Worm (Caenorhabditis elegans): ENCODE measurements around the gene hcp-2.

hcp-2 gene

DNA sequence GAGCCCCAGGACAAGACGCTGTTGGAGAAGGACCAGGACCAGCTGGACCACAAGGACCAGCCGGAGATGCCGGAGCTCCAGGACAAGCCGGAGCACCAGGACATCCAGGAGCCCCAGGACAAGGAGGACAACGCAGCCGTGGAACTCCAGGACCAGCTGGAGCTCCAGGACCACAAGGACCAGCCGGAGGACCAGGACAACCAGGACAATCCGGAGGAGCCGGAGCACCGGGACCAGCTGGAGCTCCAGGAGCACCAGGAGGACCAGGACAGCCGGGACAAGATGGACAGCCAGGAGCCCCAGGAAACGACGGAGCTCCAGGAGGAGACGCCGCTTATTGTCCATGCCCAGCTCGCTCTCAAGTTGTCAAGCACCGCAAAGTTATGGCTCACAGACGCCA, 15.1 kb upstream of the hcp-2 start:
- TF ChIP-seq scrt-1 (GFP tag; IDR thresholded peaks at IDR 0.05) (no peak), sea-1 (GFP tag; conservative IDR thresholded peaks at IDR 0.05) (no peak), tra-4 (tag; optimal IDR thresholded peaks at IDR 0.05) (no peak), F13C5.2 (tag; optimal IDR thresholded peaks at IDR 0.05) (no peak), ets-7 (tag; optimal IDR thresholded peaks at IDR 0.05) (no peak), pes-1 (GFP tag; IDR thresholded peaks at IDR 0.05) (no peak), flt-1 (GFP tag; IDR thresholded peaks at IDR 0.05) (no peak), aly-1 (tag; optimal IDR thresholded peaks at IDR 0.05) (no peak), ceh-13 (GFP tag; optimal IDR thresholded peaks at IDR 0.05) (no peak), ceh-36 (tag; optimal IDR thresholded peaks at IDR 0.05) (no peak), B0310.2 (tag; optimal IDR thresholded peaks at IDR 0.05) (no peak), tbx-11 (GFP tag; IDR thresholded peaks at IDR 0.05) (no peak), hnd-1 (tag; optimal IDR thresholded peaks at IDR 0.05) (no peak), ama-1 (optimal IDR thresholded peaks at IDR 0.05) (no peak), hmbx-1 (tag; optimal IDR thresholded peaks at IDR 0.05) (no peak)

DNA sequence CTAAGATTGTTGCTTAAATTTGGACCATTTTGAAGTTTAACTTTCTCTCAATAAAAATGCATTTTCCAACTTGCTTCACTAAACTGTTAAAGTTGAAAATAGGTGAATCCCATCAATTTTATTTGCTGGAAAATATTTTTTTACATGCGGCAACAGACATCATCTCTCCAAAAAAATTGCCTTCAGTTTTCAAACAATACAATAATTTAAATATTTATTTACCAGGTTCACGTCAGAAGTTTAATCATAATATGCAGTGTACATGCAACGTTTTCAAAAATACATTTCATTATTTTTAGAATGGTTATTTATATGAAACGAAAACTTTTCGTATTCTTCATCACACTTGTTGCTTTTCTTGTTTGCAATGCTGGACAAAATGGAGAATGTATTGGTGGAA, 14.7 kb upstream of the hcp-2 start, which contains the start of gene T06E4.5:
Gene T06E4.5, plus strand, starts transcription at position 301 of the 400 bp plus-strand sequence.
- TF ChIP-seq tbx-37 (GFP tag; conservative IDR thresholded peaks at IDR 0.05): no peak
- TF ChIP-seq scrt-1 (GFP tag; IDR thresholded peaks at IDR 0.05): no peak
- TF ChIP-seq ama-1 (optimal IDR thresholded peaks at IDR 0.05): no peak
- no peak for TF ChIP-seq B0310.2 (tag; optimal IDR thresholded peaks at IDR 0.05)
- no peak for TF ChIP-seq ets-7 (tag; optimal IDR thresholded peaks at IDR 0.05)
- no peak for TF ChIP-seq tra-4 (tag; optimal IDR thresholded peaks at IDR 0.05)
- no peak for TF ChIP-seq hmbx-1 (tag; optimal IDR thresholded peaks at IDR 0.05)
- no peak for TF ChIP-seq hmg-4 (GFP tag; optimal IDR thresholded peaks at IDR 0.05)
- no peak for TF ChIP-seq tbx-11 (GFP tag; IDR thresholded peaks at IDR 0.05)
- no peak for TF ChIP-seq sea-1 (GFP tag; conservative IDR thresholded peaks at IDR 0.05)

DNA sequence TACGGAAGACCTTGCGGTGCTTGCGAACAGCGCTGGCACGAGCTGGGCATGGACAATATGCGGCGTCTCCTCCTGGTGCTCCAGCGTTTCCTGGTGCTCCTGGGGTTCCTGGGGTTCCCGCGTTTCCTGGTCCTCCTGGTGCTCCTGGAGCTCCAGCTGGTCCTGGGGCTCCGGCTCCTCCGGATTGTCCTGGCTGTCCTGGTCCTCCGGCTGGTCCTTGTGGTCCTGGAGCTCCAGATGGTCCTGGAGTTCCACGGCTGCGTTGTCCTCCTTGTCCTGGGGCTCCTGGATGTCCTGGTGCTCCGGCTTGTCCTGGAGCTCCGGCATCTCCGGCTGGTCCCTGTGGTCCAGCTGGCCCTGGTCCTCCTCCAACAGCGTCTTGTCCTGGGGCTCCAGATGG, 13.3 kb upstream of the hcp-2 start:
- TF ChIP-seq hmbx-1 (tag; optimal IDR thresholded peaks at IDR 0.05) (no peak), B0310.2 (tag; optimal IDR thresholded peaks at IDR 0.05) (no peak), ceh-13 (GFP tag; optimal IDR thresholded peaks at IDR 0.05) (no peak), F13C5.2 (tag; optimal IDR thresholded peaks at IDR 0.05) (no peak), pes-1 (GFP tag; IDR thresholded peaks at IDR 0.05) (no peak), flt-1 (GFP tag; IDR thresholded peaks at IDR 0.05) (no peak), ama-1 (optimal IDR thresholded peaks at IDR 0.05) (no peak), ceh-36 (tag; optimal IDR thresholded peaks at IDR 0.05) (no peak), aly-1 (tag; optimal IDR thresholded peaks at IDR 0.05) (no peak), ets-7 (tag; optimal IDR thresholded peaks at IDR 0.05) (no peak), tra-4 (tag; optimal IDR thresholded peaks at IDR 0.05) (no peak), scrt-1 (GFP tag; IDR thresholded peaks at IDR 0.05) (no peak)

DNA sequence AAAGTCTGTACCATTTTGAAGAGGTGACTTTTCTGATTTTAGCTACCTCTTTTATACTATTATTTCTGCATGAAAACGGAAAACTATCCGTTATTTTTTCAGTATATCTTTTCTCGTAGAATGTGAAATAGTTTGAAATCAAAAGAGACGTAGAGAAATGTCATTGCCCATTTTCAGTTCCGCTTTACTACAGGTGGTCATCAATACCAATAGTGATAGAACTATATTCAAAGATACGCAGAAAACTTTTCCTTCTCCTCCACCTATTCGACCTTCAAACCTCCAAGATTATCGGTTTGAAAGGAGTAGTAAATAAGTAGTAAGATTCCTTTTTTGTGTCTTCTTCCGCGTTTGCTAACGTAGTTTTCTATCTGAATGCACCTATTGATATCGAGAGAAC, 12.3 kb upstream of the hcp-2 start, which contains the start of gene col-147:
Gene col-147, minus strand, starts transcription at position 26 of the 400 bp plus-strand sequence.
- TF ChIP-seq ama-1 (optimal IDR thresholded peaks at IDR 0.05): no peak

DNA sequence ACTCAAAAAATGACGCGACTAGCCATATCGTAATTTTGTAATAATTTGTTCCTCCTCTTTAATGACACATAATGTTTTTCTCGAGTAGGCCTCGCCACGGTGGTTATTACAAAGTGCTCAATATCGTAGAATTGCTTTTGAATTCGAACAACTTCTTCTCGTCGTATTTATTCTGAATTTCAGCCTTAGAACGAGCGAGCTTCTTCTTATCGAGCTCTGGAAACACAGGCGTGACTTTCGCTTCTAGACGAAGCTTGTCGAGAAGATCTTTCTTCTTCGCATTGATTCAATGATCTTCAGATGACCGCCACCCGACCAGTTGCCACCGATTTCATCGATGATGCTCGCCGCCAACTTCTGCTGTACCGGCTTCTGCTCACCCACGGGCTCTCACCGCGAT, 5.6 kb downstream of the hcp-2 start, which contains the start of gene T06E4.21:
Gene T06E4.21, plus strand, starts transcription at position 301 of the 400 bp plus-strand sequence.
- TF ChIP-seq ama-1 (optimal IDR thresholded peaks at IDR 0.05) (no peak), hnd-1 (tag; optimal IDR thresholded peaks at IDR 0.05) (no peak), sea-1 (GFP tag; conservative IDR thresholded peaks at IDR 0.05) (no peak), hmbx-1 (tag; optimal IDR thresholded peaks at IDR 0.05) (no peak), hmg-4 (GFP tag; optimal IDR thresholded peaks at IDR 0.05) (no peak), ceh-13 (GFP tag; optimal IDR thresholded peaks at IDR 0.05) (no peak), aly-1 (tag; optimal IDR thresholded peaks at IDR 0.05) (no peak), tra-4 (tag; optimal IDR thresholded peaks at IDR 0.05) (no peak), B0310.2 (tag; optimal IDR thresholded peaks at IDR 0.05) (no peak), pes-1 (GFP tag; IDR thresholded peaks at IDR 0.05) (no peak), ceh-36 (tag; optimal IDR thresholded peaks at IDR 0.05) (no peak), flt-1 (GFP tag; IDR thresholded peaks at IDR 0.05) (no peak), tbx-11 (GFP tag; IDR thresholded peaks at IDR 0.05) (no peak), scrt-1 (GFP tag; IDR thresholded peaks at IDR 0.05) (no peak)

DNA sequence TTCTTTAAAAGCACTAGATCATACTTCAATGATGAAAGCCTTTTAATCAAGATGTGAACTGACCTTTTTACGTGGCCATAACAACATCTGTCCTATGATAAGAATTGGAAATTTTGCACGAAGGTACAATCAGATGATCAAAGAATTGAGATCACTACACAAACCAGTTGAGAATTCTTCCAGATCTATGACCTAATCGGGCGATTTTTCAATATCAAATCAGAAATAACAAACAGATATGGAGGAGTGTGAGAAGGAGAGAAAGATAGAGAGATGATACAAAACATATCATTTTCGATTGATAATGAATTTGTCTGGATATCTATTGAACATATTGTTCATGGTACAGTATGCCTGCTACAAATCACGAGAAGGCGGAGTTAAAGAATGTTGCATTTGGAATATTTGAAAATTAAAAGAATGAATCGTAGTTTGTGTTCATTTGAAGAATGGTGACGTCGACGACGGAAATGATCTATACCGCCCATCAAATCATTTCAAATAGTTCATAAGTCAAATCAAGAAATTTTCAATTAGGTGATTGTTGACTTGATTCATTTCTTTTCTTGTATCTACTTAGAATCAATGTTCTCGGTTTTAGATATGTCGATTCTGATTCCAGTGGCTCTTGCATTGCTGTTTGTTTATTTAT, 8.6 kb downstream of the hcp-2 start, which contains the start of gene cyp-29A4:
Gene cyp-29A4, plus strand, starts transcription at position 602 of the 652 bp plus-strand sequence.
- TF ChIP-seq tbx-11 (GFP tag; IDR thresholded peaks at IDR 0.05): no peak
- no peak for TF ChIP-seq hmbx-1 (tag; optimal IDR thresholded peaks at IDR 0.05)
- no peak for TF ChIP-seq ets-7 (tag; optimal IDR thresholded peaks at IDR 0.05)
- no peak for TF ChIP-seq ceh-36 (tag; optimal IDR thresholded peaks at IDR 0.05)
- no peak for TF ChIP-seq tra-4 (tag; optimal IDR thresholded peaks at IDR 0.05)
- TF ChIP-seq flt-1 (GFP tag; IDR thresholded peaks at IDR 0.05): no peak
- no peak for TF ChIP-seq sea-1 (GFP tag; conservative IDR thresholded peaks at IDR 0.05)
- no peak for TF ChIP-seq scrt-1 (GFP tag; IDR thresholded peaks at IDR 0.05)

DNA sequence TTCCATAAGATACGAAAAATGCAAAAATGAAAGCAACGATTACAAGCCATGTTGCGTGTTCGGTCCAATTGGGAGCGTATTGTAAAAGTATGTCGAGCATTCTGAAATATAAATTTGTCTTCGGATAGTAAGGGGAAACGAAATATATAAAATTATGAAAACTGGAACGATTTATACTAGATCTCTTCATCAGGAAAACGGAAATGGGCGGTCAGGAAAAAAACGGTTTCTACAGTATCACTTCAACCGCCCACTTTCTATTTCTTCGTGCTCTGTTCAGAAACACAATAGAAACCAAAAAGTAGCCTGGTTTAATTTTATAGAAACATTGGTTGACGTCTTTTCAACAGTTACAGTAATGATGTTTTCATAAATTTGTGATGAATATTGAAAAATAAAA, 15.9 kb downstream of the hcp-2 start, which contains the start of gene pitr-4:
Gene pitr-4, minus strand, starts transcription at position 101 of the 400 bp plus-strand sequence.
- no peak for TF ChIP-seq pes-1 (GFP tag; IDR thresholded peaks at IDR 0.05)
- no peak for TF ChIP-seq hmg-4 (GFP tag; optimal IDR thresholded peaks at IDR 0.05)
- TF ChIP-seq flt-1 (GFP tag; IDR thresholded peaks at IDR 0.05): no peak
- no peak for TF ChIP-seq F13C5.2 (tag; optimal IDR thresholded peaks at IDR 0.05)
- no peak for TF ChIP-seq ama-1 (optimal IDR thresholded peaks at IDR 0.05)
- TF ChIP-seq aly-1 (tag; optimal IDR thresholded peaks at IDR 0.05): no peak
- no peak for TF ChIP-seq tbx-11 (GFP tag; IDR thresholded peaks at IDR 0.05)
- no peak for TF ChIP-seq ets-7 (tag; optimal IDR thresholded peaks at IDR 0.05)
- no peak for TF ChIP-seq hnd-1 (tag; optimal IDR thresholded peaks at IDR 0.05)
- TF ChIP-seq sea-1 (GFP tag; conservative IDR thresholded peaks at IDR 0.05): no peak
- no peak for TF ChIP-seq hmbx-1 (tag; optimal IDR thresholded peaks at IDR 0.05)

DNA sequence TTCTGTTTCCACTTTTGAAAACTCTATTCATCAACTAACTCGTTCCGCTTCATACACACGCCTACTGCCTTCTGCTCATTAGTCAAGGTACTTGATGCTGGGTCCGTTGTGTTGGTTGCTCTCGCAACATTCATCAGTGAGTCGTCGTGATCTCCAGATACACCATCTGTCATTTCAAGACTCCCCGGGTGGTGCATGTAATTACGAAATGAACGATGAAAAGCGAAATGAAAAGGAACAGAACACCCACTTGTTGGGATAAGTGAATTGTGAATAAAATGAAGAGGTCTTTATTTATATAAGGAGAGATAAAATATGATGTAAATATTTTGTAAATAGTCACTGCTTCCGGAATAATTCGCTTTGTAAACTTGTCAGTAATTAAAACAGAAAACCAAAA, 18.3 kb downstream of the hcp-2 start:
- TF ChIP-seq ceh-36 (tag; optimal IDR thresholded peaks at IDR 0.05) (no peak), hmbx-1 (tag; optimal IDR thresholded peaks at IDR 0.05) (no peak), hnd-1 (tag; optimal IDR thresholded peaks at IDR 0.05) (no peak), tbx-37 (GFP tag; conservative IDR thresholded peaks at IDR 0.05) (no peak), ceh-13 (GFP tag; optimal IDR thresholded peaks at IDR 0.05) (no peak), B0310.2 (tag; optimal IDR thresholded peaks at IDR 0.05) (no peak), tra-4 (tag; optimal IDR thresholded peaks at IDR 0.05) (no peak), flt-1 (GFP tag; IDR thresholded peaks at IDR 0.05) (no peak), aly-1 (tag; optimal IDR thresholded peaks at IDR 0.05) (no peak), pes-1 (GFP tag; IDR thresholded peaks at IDR 0.05) (no peak), F13C5.2 (tag; optimal IDR thresholded peaks at IDR 0.05) (no peak), tbx-11 (GFP tag; IDR thresholded peaks at IDR 0.05) (no peak)

All from whole organism, early embryonic.